Worm (Caenorhabditis elegans): ENCODE measurements around the gene clec-70.

- TF ChIP-seq ztf-11 (tag; optimal IDR thresholded peaks at IDR 0.05) (no peak), unc-62 (GFP tag; optimal IDR thresholded peaks at IDR 0.05) (no peak), snpc-4 (tag; optimal IDR thresholded peaks at IDR 0.05) (no peak), nhr-28 (tag; optimal IDR thresholded peaks at IDR 0.05) (no peak), nhr-12 (tag; optimal IDR thresholded peaks at IDR 0.05) (no peak), unc-39 (tag; optimal IDR thresholded peaks at IDR 0.05) (no peak), lin-32 (GFP tag; optimal IDR thresholded peaks at IDR 0.05) (no peak)
These were observed 10.6 kb upstream of the clec-70 start, which contains the start of gene clec-67 for ce11 chrIV:3921898-3922297.

Measured in whole organism, mixed stage, embryonic.